In genomic region chr3R:17846966-17847365, dm6 we compare ENCODE assay signal across 2 fruit fly cellular contexts.
TF ChIP-seq lines count a peak whose summit lies in the region.

No protein-coding gene starts in this region.

- no peak for TF ChIP-seq CTCF in whole organism, embryonic (GFP tag; optimal IDR thresholded peaks at IDR 0.05; lab: Kevin White, UChicago)

TF ChIP-seq in whole organism, embryonic, 481 proteins besides CTCF, POLR2A, EP300 and RAD21:
- TF ChIP-seq Opbp (GFP tag; IDR thresholded peaks at IDR 0.05; lab: Robert Waterston, UW; ENCODE audit: partially characterized antibody): peak; percentile 52; the same call in 2 of the 3 replicates
- TF ChIP-seq CG7963 (GFP tag; IDR thresholded peaks at IDR 0.05; lab: Robert Waterston, UW; ENCODE audit: partially characterized antibody): peak; percentile 50; the same call in 2 of the 3 replicates
- no peak for TF ChIP-seq Poxn (GFP tag; IDR thresholded peaks at IDR 0.05; lab: Robert Waterston, UW)
- no peak for TF ChIP-seq CG3847 (GFP tag; IDR thresholded peaks at IDR 0.05; lab: Robert Waterston, UW)
- TF ChIP-seq nmo (GFP tag; optimal IDR thresholded peaks at IDR 0.05; lab: Kevin White, UChicago): peak; percentile 50
- no peak for TF ChIP-seq CG13296 (GFP tag; optimal IDR thresholded peaks at IDR 0.05; lab: Kevin White, UChicago)
- TF ChIP-seq zen2 (GFP tag; IDR thresholded peaks at IDR 0.05; lab: Robert Waterston, UW; ENCODE audit: partially characterized antibody): 0 out of 3 replicates have a peak, but pooled peaks have one; percentile 7
- TF ChIP-seq fd64A (GFP tag; optimal IDR thresholded peaks at IDR 0.05; lab: Kevin White, UChicago): no peak
- TF ChIP-seq ken (GFP tag; IDR thresholded peaks at IDR 0.05; lab: Robert Waterston, UW): no peak
- no peak for TF ChIP-seq Lim3 (GFP tag; IDR thresholded peaks at IDR 0.05; lab: Robert Waterston, UW)
- TF ChIP-seq Hr39 (optimal IDR thresholded peaks at IDR 0.05; lab: Kevin White, UChicago): peak; percentile 82
- no peak for TF ChIP-seq CG16863 (GFP tag; optimal IDR thresholded peaks at IDR 0.05; lab: Kevin White, UChicago)
- no peak for TF ChIP-seq odd (GFP tag; optimal IDR thresholded peaks at IDR 0.05; lab: Kevin White, UChicago)
- no peak for TF ChIP-seq unc-4 (GFP tag; IDR thresholded peaks at IDR 0.05; lab: Robert Waterston, UW; ENCODE audit: partially characterized antibody)
- TF ChIP-seq dati (GFP tag; IDR thresholded peaks at IDR 0.05; lab: Robert Waterston, UW): no peak
- TF ChIP-seq abd-A (tag; optimal IDR thresholded peaks at IDR 0.05; lab: Kevin White, UChicago): peak; percentile 70
- TF ChIP-seq zfh1 (GFP tag; IDR thresholded peaks at IDR 0.05; lab: Robert Waterston, UW): no peak
- peak; percentile 82 for TF ChIP-seq sd (tag; optimal IDR thresholded peaks at IDR 0.05; lab: Kevin White, UChicago)
- TF ChIP-seq Eip74EF (GFP tag; optimal IDR thresholded peaks at IDR 0.05; lab: Kevin White, UChicago): no peak
- TF ChIP-seq B-H1 (GFP tag; IDR thresholded peaks at IDR 0.05; lab: Robert Waterston, UW): no peak
- peak; percentile 26; the same call in 1 of the 3 replicates for TF ChIP-seq z (GFP tag; IDR thresholded peaks at IDR 0.05; lab: Robert Waterston, UW)
- TF ChIP-seq CG13424 (tag; optimal IDR thresholded peaks at IDR 0.05; lab: Kevin White, UChicago): no peak
- no peak for TF ChIP-seq Oaz (GFP tag; IDR thresholded peaks at IDR 0.05; lab: Robert Waterston, UW)
- TF ChIP-seq bbx (GFP tag; IDR thresholded peaks at IDR 0.05; lab: Robert Waterston, UW; ENCODE audit: partially characterized antibody): peak; percentile 73
- TF ChIP-seq YL-1 (GFP tag; optimal IDR thresholded peaks at IDR 0.05; lab: Kevin White, UChicago): no peak
- no peak for TF ChIP-seq Side (GFP tag; optimal IDR thresholded peaks at IDR 0.05; lab: Kevin White, UChicago)
- TF ChIP-seq pho (GFP tag; optimal IDR thresholded peaks at IDR 0.05; lab: Kevin White, UChicago): no peak
- TF ChIP-seq CG14965 (GFP tag; optimal IDR thresholded peaks at IDR 0.05; lab: Kevin White, UChicago; ENCODE audit: borderline replicate concordance): no peak
- TF ChIP-seq CG15479 (GFP tag; optimal IDR thresholded peaks at IDR 0.05; lab: Kevin White, UChicago): no peak
- no peak for TF ChIP-seq pb (GFP tag; optimal IDR thresholded peaks at IDR 0.05; lab: Kevin White, UChicago)
- TF ChIP-seq cg (GFP tag; optimal IDR thresholded peaks at IDR 0.05; lab: Kevin White, UChicago): no peak
- TF ChIP-seq Hmx (GFP tag; optimal IDR thresholded peaks at IDR 0.05; lab: Kevin White, UChicago): no peak
- peak; percentile 46; the same call in 1 of the 2 replicates for TF ChIP-seq Bgb (GFP tag; IDR thresholded peaks at IDR 0.05; lab: Robert Waterston, UW; ENCODE audit: partially characterized antibody)
- TF ChIP-seq CG10366 (GFP tag; IDR thresholded peaks at IDR 0.05; lab: Robert Waterston, UW): no peak
- TF ChIP-seq CG6791 (GFP tag; IDR thresholded peaks at IDR 0.05; lab: Robert Waterston, UW; ENCODE audit: partially characterized antibody): peak; percentile 77
- TF ChIP-seq NK7.1 (GFP tag; optimal IDR thresholded peaks at IDR 0.05; lab: Kevin White, UChicago): no peak
- peak; percentile 100 for TF ChIP-seq nerfin-1 (tag; optimal IDR thresholded peaks at IDR 0.05; lab: Kevin White, UChicago)
- peak; percentile 42; the same call in 1 of the 2 replicates for TF ChIP-seq seq (GFP tag; IDR thresholded peaks at IDR 0.05; lab: Robert Waterston, UW)
- peak; percentile 64 for TF ChIP-seq crol (GFP tag; IDR thresholded peaks at IDR 0.05; lab: Robert Waterston, UW)

TF ChIP-seq in whole organism, wandering third instar larva, 38 proteins besides CTCF, POLR2A, EP300 and RAD21:
- TF ChIP-seq Vsx2 (GFP tag; optimal IDR thresholded peaks at IDR 0.05; lab: Kevin White, UChicago; ENCODE audit: partially characterized antibody) (no peak), sage (GFP tag; optimal IDR thresholded peaks at IDR 0.05; lab: Kevin White, UChicago) (no peak), dl (GFP tag; optimal IDR thresholded peaks at IDR 0.05; lab: Kevin White, UChicago; ENCODE audit: insufficient read depth in 1 of 2, partially characterized antibody in 2 of 2) (no peak), dsf (GFP tag; optimal IDR thresholded peaks at IDR 0.05; lab: Kevin White, UChicago; ENCODE audit: borderline replicate concordance) (no peak), ey (GFP tag; optimal IDR thresholded peaks at IDR 0.05; lab: Kevin White, UChicago) (no peak), sv (GFP tag; optimal IDR thresholded peaks at IDR 0.05; lab: Kevin White, UChicago) (no peak), Dfd (GFP tag; optimal IDR thresholded peaks at IDR 0.05; lab: Kevin White, UChicago) (peak; percentile 4)

Comparison
In these comparisons a context has a peak if more than half of its experiments do, and no peak if none do; other contexts are left out.
1. Of the 10 proteins assayed by ChIP-seq in both whole organism, embryonic and whole organism, wandering third instar larva: peak only in whole organism, embryonic: none; only in whole organism, wandering third instar larva: Dfd; in both: none; in neither: 9.